Worm (Caenorhabditis elegans): ENCODE results near the gene C29E4.15.

C29E4.15 gene

ce11 chrIII:7973968-7974607 is 21.7 kb downstream of the C29E4.15 start (continued):
- TF ChIP-seq F57A8.1 (GFP tag; optimal IDR thresholded peaks at IDR 0.05) (no peak), hmg-20 (GFP tag; IDR thresholded peaks at IDR 0.05) (no peak), lsy-27 (tag; optimal IDR thresholded peaks at IDR 0.05; ENCODE audit: borderline replicate concordance, insufficient read depth) (no peak), let-526 (GFP tag; IDR thresholded peaks at IDR 0.05) (no peak), lir-1 (GFP tag; conservative IDR thresholded peaks at IDR 0.05) (no peak; the same call in 1 of the 2 replicates), nhr-90 (tag; optimal IDR thresholded peaks at IDR 0.05) (no peak), lin-26 (GFP tag; IDR thresholded peaks at IDR 0.05) (no peak), tbx-9 (tag; optimal IDR thresholded peaks at IDR 0.05; ENCODE audit: borderline replicate concordance) (no peak), rpc-1 (optimal IDR thresholded peaks at IDR 0.05) (no peak), rpc-1 (tag; optimal IDR thresholded peaks at IDR 0.05) (no peak), aptf-2 (GFP tag; conservative IDR thresholded peaks at IDR 0.05) (no peak), ztf-28 (GFP tag; IDR thresholded peaks at IDR 0.05) (no peak), hmg-1.2 (GFP tag; IDR thresholded peaks at IDR 0.05) (no peak), lin-35 (GFP tag; optimal IDR thresholded peaks at IDR 0.05) (no peak), Y53F4B.3 (GFP tag; IDR thresholded peaks at IDR 0.05) (no peak), attf-5 (GFP tag; optimal IDR thresholded peaks at IDR 0.05) (peak; percentile 26), F23B12.7 (tag; optimal IDR thresholded peaks at IDR 0.05; ENCODE audit: insufficient read depth) (no peak), T07F8.4 (tag; optimal IDR thresholded peaks at IDR 0.05) (no peak), ZK185.1 (tag; optimal IDR thresholded peaks at IDR 0.05; ENCODE audit: poor library complexity, severe bottlenecking) (no peak), F57C9.4 (tag; optimal IDR thresholded peaks at IDR 0.05) (no peak), ceh-58 (GFP tag; IDR thresholded peaks at IDR 0.05) (no peak), pbrm-1 (GFP tag; IDR thresholded peaks at IDR 0.05) (no peak), F10E7.11 (tag; optimal IDR thresholded peaks at IDR 0.05) (no peak), let-607 (tag; optimal IDR thresholded peaks at IDR 0.05) (no peak), chd-7 (tag; optimal IDR thresholded peaks at IDR 0.05) (no peak), K12H6.12 (tag; optimal IDR thresholded peaks at IDR 0.05) (no peak), him-1 (tag; optimal IDR thresholded peaks at IDR 0.05) (no peak), akir-1 (GFP tag; optimal IDR thresholded peaks at IDR 0.05) (no peak), bed-2 (GFP tag; IDR thresholded peaks at IDR 0.05) (no peak), F55B11.4 (tag; optimal IDR thresholded peaks at IDR 0.05; ENCODE audit: borderline replicate concordance, insufficient read depth) (no peak), pha-4 (tag; optimal IDR thresholded peaks at IDR 0.05) (peak; percentile 65), unc-62 (GFP tag; optimal IDR thresholded peaks at IDR 0.05) (peak; percentile 3), Y95B8A.8 (GFP tag; IDR thresholded peaks at IDR 0.05) (no peak), egl-44 (GFP tag; IDR thresholded peaks at IDR 0.05) (no peak), madf-3 (GFP tag; IDR thresholded peaks at IDR 0.05) (no peak), ztf-22 (GFP tag; optimal IDR thresholded peaks at IDR 0.05) (no peak), D2030.7 (GFP tag; IDR thresholded peaks at IDR 0.05) (no peak), C06A6.2 (GFP tag; conservative IDR thresholded peaks at IDR 0.05) (no peak), snpc-3.4 (tag; optimal IDR thresholded peaks at IDR 0.05) (no peak), ztf-26 (tag; optimal IDR thresholded peaks at IDR 0.05) (no peak), madf-6 (GFP tag; IDR thresholded peaks at IDR 0.05) (no peak; the same call in 1 of the 2 replicates), B0336.3 (GFP tag; IDR thresholded peaks at IDR 0.05) (peak; percentile 24; the same call in 1 of the 2 replicates), athp-1 (tag; optimal IDR thresholded peaks at IDR 0.05) (no peak), unc-130 (GFP tag; optimal IDR thresholded peaks at IDR 0.05) (no peak), cebp-2 (GFP tag; IDR thresholded peaks at IDR 0.05) (no peak), attf-6 (GFP tag; IDR thresholded peaks at IDR 0.05) (no peak), K11D2.4 (GFP tag; IDR thresholded peaks at IDR 0.05) (no peak), C17E4.6 (GFP tag; IDR thresholded peaks at IDR 0.05) (no peak)
